Worm (Caenorhabditis elegans) whole organism, young adult: ENCODE results near the gene hpo-10.

Source experiments
- B0019.2 ChIP-seq: fragments of 200-800 bp; sonication (Bioruptor generic); conservative IDR thresholded peaks from 2 replicates; pipeline ENCODE4 v1.3.6; 2022; ENCODE audit warnings: missing genetic modification reagents, missing genetic modification characterization, missing compliant biosample characterization
- B0035.1 ChIP-seq: sonication (generic microtip); optimal IDR thresholded peaks from 2 replicates; lab custom pipeline; 2016; ENCODE audit warnings: missing genetic modification characterization, mild to moderate bottlenecking, missing compliant biosample characterization, missing genotype, missing genetic modification reagents
- B0336.3 ChIP-seq: fragments of 200-800 bp; sonication (Bioruptor generic); IDR thresholded peaks from 2 replicates; pipeline ENCODE4 v1.3.6; 2022; ENCODE audit warnings: missing genetic modification characterization, missing compliant biosample characterization
- C06A6.2 ChIP-seq: fragments of 200-800 bp; sonication (Bioruptor generic); conservative IDR thresholded peaks from 2 replicates; pipeline ENCODE4 v1.3.6; 2022; ENCODE audit warnings: missing genetic modification characterization, missing compliant biosample characterization
- D2030.7 ChIP-seq: fragments of 200-800 bp; sonication (Bioruptor generic); IDR thresholded peaks from 2 replicates; pipeline ENCODE4 v1.3.6; 2022; ENCODE audit warnings: missing genetic modification reagents, missing genetic modification characterization, missing compliant biosample characterization
- F10E7.11 ChIP-seq: sonication (generic microtip); optimal IDR thresholded peaks from 2 replicates; lab custom pipeline; 2017; ENCODE audit warnings: mild to moderate bottlenecking, missing genetic modification characterization, moderate library complexity, missing compliant biosample characterization
- F22D6.2 ChIP-seq: sonication (generic microtip); optimal IDR thresholded peaks from 2 replicates; lab custom pipeline; 2016; ENCODE audit warnings: mild to moderate bottlenecking, missing genetic modification characterization, missing compliant biosample characterization
- F33H1.4 ChIP-seq: fragments of 200-800 bp; sonication (Bioruptor generic); IDR thresholded peaks from 2 replicates; pipeline ENCODE4 v1.3.6; 2022; ENCODE audit warnings: missing genetic modification reagents, missing genetic modification characterization, missing compliant biosample characterization
- F49E8.2 ChIP-seq: sonication (generic microtip); optimal IDR thresholded peaks from 3 replicates; lab custom pipeline; 2017; ENCODE audit warnings: missing genetic modification characterization, mild to moderate bottlenecking, missing compliant biosample characterization, antibody characterized with exemption, moderate library complexity; ENCODE audit not compliant: insufficient read depth
- Y53F4B.3 ChIP-seq: fragments of 200-800 bp; sonication (Bioruptor generic); IDR thresholded peaks from 2 replicates; pipeline ENCODE4 v1.3.6; 2022; ENCODE audit warnings: missing genetic modification reagents, missing genetic modification characterization, missing compliant biosample characterization
- Y53G8AR.9 ChIP-seq: fragments of 200-800 bp; sonication (Bioruptor generic); conservative IDR thresholded peaks from 2 replicates; pipeline ENCODE4 v1.3.6; 2022; ENCODE audit warnings: missing genetic modification reagents, missing genetic modification characterization, missing compliant biosample characterization
- Y67H2A.10 ChIP-seq: fragments of 200-800 bp; sonication (Bioruptor generic); conservative IDR thresholded peaks from 2 replicates; pipeline ENCODE4 v1.3.6; 2022; ENCODE audit warnings: missing genetic modification reagents, missing genetic modification characterization, missing compliant biosample characterization
- Y79H2A.3 ChIP-seq: fragments of 200-800 bp; sonication (Bioruptor generic); conservative IDR thresholded peaks from 2 replicates; pipeline ENCODE4 v1.3.6; 2022; ENCODE audit warnings: missing genetic modification reagents, missing genetic modification characterization, missing compliant biosample characterization
- aptf-2 ChIP-seq: fragments of 200-800 bp; sonication (Bioruptor generic); conservative IDR thresholded peaks from 2 replicates; pipeline ENCODE4 v1.3.6; 2022; ENCODE audit warnings: missing genetic modification reagents, missing genetic modification characterization, missing compliant biosample characterization
- atf-7 ChIP-seq: sonication (generic microtip); optimal IDR thresholded peaks from 2 replicates; lab custom pipeline; 2017; ENCODE audit warnings: mild to moderate bottlenecking, missing genetic modification characterization, missing compliant biosample characterization
- attf-5 ChIP-seq: fragments of 200-800 bp; sonication (Bioruptor generic); optimal IDR thresholded peaks from 2 replicates; lab custom pipeline; 2018; ENCODE audit warnings: mild to moderate bottlenecking, missing genetic modification characterization, missing compliant biosample characterization
- bed-1 ChIP-seq: fragments of 200-800 bp; sonication (Bioruptor generic); IDR thresholded peaks from 2 replicates; pipeline ENCODE4 v1.3.6; 2022; ENCODE audit warnings: missing genetic modification reagents, missing genetic modification characterization, missing compliant biosample characterization
- bed-2 ChIP-seq: fragments of 200-800 bp; sonication (Bioruptor generic); IDR thresholded peaks from 2 replicates; pipeline ENCODE4 v1.3.6; 2022; ENCODE audit warnings: missing genetic modification reagents, missing genetic modification characterization, missing compliant biosample characterization
- cebp-1 ChIP-seq, 2 experiments: fragments of 200-800 bp in 1 of 2; sonication (Bioruptor generic) in 1 of 2; sonication (generic microtip) in 1 of 2; IDR thresholded peaks in 1 of 2; optimal IDR thresholded peaks in 1 of 2; 2 replicates each; pipeline versions ENCODE4 v1.3.6 to Lab custom; 2017 to 2022; ENCODE audit warnings: missing compliant biosample characterization in 2 of 2, missing genetic modification characterization in 2 of 2, mild to moderate bottlenecking in 1 of 2, missing genetic modification reagents in 1 of 2, moderate library complexity in 1 of 2
- cebp-2 ChIP-seq: fragments of 200-800 bp; sonication (Bioruptor generic); IDR thresholded peaks from 2 replicates; pipeline ENCODE4 v1.3.6; 2022; ENCODE audit warnings: missing genetic modification characterization, missing compliant biosample characterization
- ceh-58 ChIP-seq: fragments of 200-800 bp; sonication (Bioruptor generic); IDR thresholded peaks from 2 replicates; pipeline ENCODE4 v1.3.6; 2022; ENCODE audit warnings: missing genetic modification characterization, missing compliant biosample characterization
- ceh-91 ChIP-seq: fragments of 200-800 bp; sonication (Bioruptor generic); IDR thresholded peaks from 2 replicates; pipeline ENCODE4 v1.3.6; 2022; ENCODE audit warnings: missing genetic modification reagents, missing genetic modification characterization, missing compliant biosample characterization
- chd-7 ChIP-seq: sonication (generic microtip); optimal IDR thresholded peaks from 2 replicates; lab custom pipeline; 2016; ENCODE audit warnings: mild to moderate bottlenecking, missing genetic modification characterization, moderate library complexity, missing compliant biosample characterization
- efl-1 ChIP-seq: fragments of 150-350 bp; optimal IDR thresholded peaks from 2 replicates; lab custom pipeline; 2014; ENCODE audit warnings: missing biosample characterization, missing genetic modification reagents, missing genetic modification characterization
- egl-44 ChIP-seq: fragments of 200-800 bp; sonication (Bioruptor generic); IDR thresholded peaks from 2 replicates; pipeline ENCODE4 v1.3.6; 2022; ENCODE audit warnings: missing genetic modification reagents, missing genetic modification characterization, missing compliant biosample characterization
- fkh-3 ChIP-seq: sonication (generic microtip); optimal IDR thresholded peaks from 2 replicates; lab custom pipeline; 2016; ENCODE audit warnings: mild to moderate bottlenecking, missing genetic modification characterization, missing compliant biosample characterization
- hlh-26 ChIP-seq: fragments of 200-800 bp; sonication (Bioruptor generic); conservative IDR thresholded peaks from 2 replicates; pipeline ENCODE4 v1.3.6; 2022; ENCODE audit warnings: missing genetic modification reagents, missing genetic modification characterization, missing compliant biosample characterization
- hmg-20 ChIP-seq: fragments of 200-800 bp; sonication (Bioruptor generic); IDR thresholded peaks from 2 replicates; pipeline ENCODE4 v1.3.6; 2022; ENCODE audit warnings: missing genetic modification reagents, missing genetic modification characterization, missing compliant biosample characterization
- hsf-1 ChIP-seq: fragments of 200-800 bp; sonication (Bioruptor generic); IDR thresholded peaks from 2 replicates; pipeline ENCODE4 v1.3.6; 2022; ENCODE audit warnings: missing genetic modification reagents, missing genetic modification characterization, missing compliant biosample characterization
- lag-1 ChIP-seq: fragments of 200-800 bp; sonication (Bioruptor generic); IDR thresholded peaks from 2 replicates; pipeline ENCODE4 v1.3.6; 2022; ENCODE audit warnings: missing genetic modification reagents, missing genetic modification characterization, missing compliant biosample characterization
- let-607 ChIP-seq, 2 experiments: fragments of 200-800 bp in 1 of 2; sonication (Bioruptor generic) in 1 of 2; sonication (generic microtip) in 1 of 2; optimal IDR thresholded peaks; 2 replicates each; lab custom pipeline; 2016 to 2018; ENCODE audit warnings: mild to moderate bottlenecking in 2 of 2, missing compliant biosample characterization in 2 of 2, missing genetic modification characterization in 2 of 2, moderate library complexity in 2 of 2, missing genotype in 1 of 2
- lin-35 ChIP-seq, 3 experiments: fragments of 150-350 bp in 2 of 3; sonication (generic microtip) in 1 of 3; optimal IDR thresholded peaks; 2 replicates each; lab custom pipeline; 2014 to 2018; ENCODE audit warnings: missing biosample characterization in 3 of 3, missing genetic modification characterization in 3 of 3, missing genetic modification reagents in 3 of 3
- lin-40 ChIP-seq: sonication (generic microtip); optimal IDR thresholded peaks from 2 replicates; lab custom pipeline; 2016; ENCODE audit warnings: missing genetic modification characterization, mild to moderate bottlenecking, missing compliant biosample characterization, missing genotype, missing genetic modification reagents
- lsl-1 ChIP-seq: fragments of 200-800 bp; sonication (Bioruptor generic); optimal IDR thresholded peaks from 2 replicates; lab custom pipeline; 2018; ENCODE audit warnings: mild to moderate bottlenecking, missing genetic modification characterization, moderate library complexity, missing compliant biosample characterization
- madf-3 ChIP-seq: fragments of 200-800 bp; sonication (Bioruptor generic); IDR thresholded peaks from 2 replicates; pipeline ENCODE4 v1.3.6; 2022; ENCODE audit warnings: missing genetic modification reagents, missing genetic modification characterization, missing compliant biosample characterization
- mcd-1 ChIP-seq: fragments of 200-800 bp; sonication (Bioruptor generic); IDR thresholded peaks from 2 replicates; pipeline ENCODE4 v1.3.6; 2022; ENCODE audit warnings: missing genetic modification reagents, missing genetic modification characterization, missing compliant biosample characterization
- mxl-1 ChIP-seq: sonication (generic microtip); optimal IDR thresholded peaks from 2 replicates; lab custom pipeline; 2016; ENCODE audit warnings: missing genetic modification characterization, missing compliant biosample characterization
- nfyb-1 ChIP-seq: fragments of 200-800 bp; sonication (Bioruptor generic); IDR thresholded peaks from 2 replicates; pipeline ENCODE4 v1.3.6; 2022; ENCODE audit warnings: missing genetic modification reagents, missing genetic modification characterization, missing compliant biosample characterization
- nhr-27 ChIP-seq: fragments of 200-800 bp; sonication (Bioruptor generic); optimal IDR thresholded peaks from 2 replicates; lab custom pipeline; 2018; ENCODE audit warnings: mild to moderate bottlenecking, missing genetic modification characterization, moderate library complexity, missing compliant biosample characterization
- nhr-80 ChIP-seq: sonication (generic microtip); optimal IDR thresholded peaks from 2 replicates; lab custom pipeline; 2016; ENCODE audit warnings: missing genetic modification characterization, missing compliant biosample characterization
- nhr-90 ChIP-seq: sonication (generic microtip); optimal IDR thresholded peaks from 2 replicates; lab custom pipeline; 2016; ENCODE audit warnings: missing genotype, mild to moderate bottlenecking, missing genetic modification characterization, missing compliant biosample characterization
- repo-1 ChIP-seq: sonication (generic microtip); optimal IDR thresholded peaks from 2 replicates; lab custom pipeline; 2017; ENCODE audit warnings: mild to moderate bottlenecking, missing genetic modification characterization, missing compliant biosample characterization
- rpc-1 ChIP-seq, 2 experiments: fragments of 150-350 bp in 1 of 2; sonication (generic microtip) in 1 of 2; optimal IDR thresholded peaks; 2 replicates each; lab custom pipeline; 2014 to 2018; ENCODE audit warnings: missing biosample characterization in 1 of 2, missing genetic modification characterization in 1 of 2, missing genetic modification reagents in 1 of 2, missing genotype in 1 of 2
- somi-1 ChIP-seq: fragments of 200-800 bp; sonication (Bioruptor generic); optimal IDR thresholded peaks from 2 replicates; lab custom pipeline; 2018; ENCODE audit warnings: mild to moderate bottlenecking, missing genetic modification characterization, missing compliant biosample characterization
- unc-130 ChIP-seq: sonication (generic microtip); optimal IDR thresholded peaks from 2 replicates; lab custom pipeline; 2016; ENCODE audit warnings: missing genetic modification reagents, missing genetic modification characterization, missing compliant biosample characterization
- xnd-1 ChIP-seq: sonication (generic microtip); optimal IDR thresholded peaks from 2 replicates; lab custom pipeline; 2016; ENCODE audit warnings: missing genotype, missing genetic modification reagents, missing genetic modification characterization, missing compliant biosample characterization
- zfh-2 ChIP-seq: fragments of 200-800 bp; sonication (Bioruptor generic); conservative IDR thresholded peaks from 2 replicates; pipeline ENCODE4 v1.3.6; 2022; ENCODE audit warnings: missing genetic modification reagents, missing genetic modification characterization, missing compliant biosample characterization

hpo-10 gene

ce11 chrIII:5876140-5876675 lies 3.1 kb upstream of the hpo-10 start, which contains the start of gene aldo-2 (continued):
- TF ChIP-seq nhr-90 (tag; lab: Kevin White, UChicago) = no peak
- TF ChIP-seq hmg-20 (GFP tag; lab: Robert Waterston, UW) = no peak
- TF ChIP-seq hlh-26 = no peak
- TF ChIP-seq mxl-1 (tag; lab: Kevin White, UChicago) = no peak
- TF ChIP-seq Y79H2A.3 (GFP tag; lab: Robert Waterston, UW) = peak; percentile 75
- TF ChIP-seq mcd-1 (GFP tag; lab: Robert Waterston, UW) = peak; percentile 69
- TF ChIP-seq nhr-80 (tag; lab: Kevin White, UChicago) = peak; percentile 36
- peak; percentile 92 for TF ChIP-seq madf-3 (GFP tag; lab: Robert Waterston, UW)
- TF ChIP-seq B0035.1 (tag; lab: Kevin White, UChicago) = no peak
- TF ChIP-seq Y67H2A.10 (GFP tag; lab: Robert Waterston, UW) = peak; percentile 69
- peak in 1 of 3 experiments; percentile 20 for TF ChIP-seq lin-35 (GFP tag; optimal IDR thresholded peaks at IDR 0.05; lab: Kevin White, UChicago)
- TF ChIP-seq F10E7.11 (tag; lab: Kevin White, UChicago) = no peak
- TF ChIP-seq ceh-91 (GFP tag; lab: Robert Waterston, UW) = peak; percentile 94
- no peak for TF ChIP-seq let-607 (tag; optimal IDR thresholded peaks at IDR 0.05; lab: Kevin White, UChicago)
- TF ChIP-seq hsf-1 (GFP tag; lab: Robert Waterston, UW) = peak; percentile 89
- TF ChIP-seq repo-1 (tag; lab: Kevin White, UChicago) = no peak
- TF ChIP-seq Y53F4B.3 (GFP tag; lab: Robert Waterston, UW) = no peak
- 0 out of 2 replicates have a peak, but pooled peaks have one; percentile 64 for TF ChIP-seq nfyb-1
- no peak for TF ChIP-seq lin-40 (tag; lab: Kevin White, UChicago)
- TF ChIP-seq B0019.2 (GFP tag; lab: Robert Waterston, UW) = peak; percentile 76
- TF ChIP-seq somi-1 = no peak
- no peak for TF ChIP-seq atf-7 (tag; lab: Kevin White, UChicago)
- no peak for TF ChIP-seq attf-5
- peak; percentile 84; the same call in 1 of the 2 replicates for TF ChIP-seq Y53G8AR.9
- TF ChIP-seq cebp-1 (GFP tag; IDR thresholded peaks at IDR 0.05; lab: Robert Waterston, UW) = no peak
- peak; percentile 42 for TF ChIP-seq cebp-1 (tag; optimal IDR thresholded peaks at IDR 0.05; lab: Kevin White, UChicago)
- TF ChIP-seq F49E8.2 = peak; percentile 15
- TF ChIP-seq lsl-1 = peak; percentile 82
- TF ChIP-seq ceh-58 (GFP tag; lab: Robert Waterston, UW) = no peak
- peak; percentile 67 for TF ChIP-seq unc-130
- TF ChIP-seq rpc-1 (optimal IDR thresholded peaks at IDR 0.05; lab: Kevin White, UChicago) = no peak
- TF ChIP-seq rpc-1 (tag; optimal IDR thresholded peaks at IDR 0.05; lab: Kevin White, UChicago) = no peak
- TF ChIP-seq bed-1 (GFP tag; lab: Robert Waterston, UW) = no peak
- TF ChIP-seq xnd-1 (tag; lab: Kevin White, UChicago) = peak; percentile 92
- TF ChIP-seq efl-1 = peak; percentile 97
- TF ChIP-seq lag-1 (GFP tag; lab: Robert Waterston, UW) = no peak
- TF ChIP-seq bed-2 = no peak
- no peak for TF ChIP-seq fkh-3 (tag; lab: Kevin White, UChicago)
- no peak for TF ChIP-seq C06A6.2 (GFP tag; lab: Robert Waterston, UW)
- TF ChIP-seq zfh-2 (GFP tag; lab: Robert Waterston, UW) = peak; percentile 72; the same call in 1 of the 2 replicates
- no peak for TF ChIP-seq F22D6.2 (tag; lab: Kevin White, UChicago)
- peak; percentile 70 for TF ChIP-seq aptf-2 (GFP tag; lab: Robert Waterston, UW)
- peak; percentile 44; the same call in 1 of the 2 replicates for TF ChIP-seq egl-44 (GFP tag; lab: Robert Waterston, UW)
- peak; percentile 93 for TF ChIP-seq D2030.7 (GFP tag; lab: Robert Waterston, UW)
- TF ChIP-seq B0336.3 (GFP tag; lab: Robert Waterston, UW) = 0 out of 2 replicates have a peak, but pooled peaks have one; percentile 58
- no peak for TF ChIP-seq nhr-27 (tag; lab: Kevin White, UChicago)
- no peak for TF ChIP-seq chd-7 (tag; lab: Kevin White, UChicago)
- peak; percentile 84 for TF ChIP-seq F33H1.4 (GFP tag; lab: Robert Waterston, UW)
- no peak for TF ChIP-seq cebp-2 (GFP tag; lab: Robert Waterston, UW)
